Worm (Caenorhabditis elegans) whole organism, L1 larva: ENCODE results near the gene F11E6.6.
A peak's percentile ranks its signal among the peaks of the same experiment; 100 is the strongest.

ENCODE experiments used
- F16B12.6 ChIP-seq: fragments of 150-350 bp; optimal IDR thresholded peaks from 2 replicates; lab custom pipeline; 2014; ENCODE audit warnings: missing biosample characterization, missing genetic modification characterization
- ces-1 ChIP-seq: fragments of 150-350 bp; optimal IDR thresholded peaks from 2 replicates; lab custom pipeline; 2014; ENCODE audit warnings: missing biosample characterization, missing genetic modification reagents, missing genetic modification characterization
- elt-3 ChIP-seq, 6 experiments: fragments of 150-350 bp in 1 of 6; sonication (generic microtip); optimal IDR thresholded peaks; 2 replicates each; lab custom pipeline; 2017 to 2018; ENCODE audit warnings: missing biosample characterization in 6 of 6, missing genetic modification characterization in 6 of 6, inconsistent platforms in 1 of 6
- fkh-10 ChIP-seq: sonication (generic microtip); optimal IDR thresholded peaks from 2 replicates; lab custom pipeline; 2017; ENCODE audit warnings: missing biosample characterization, missing genetic modification reagents, missing genetic modification characterization
- lin-35 ChIP-seq, 2 experiments: fragments of 150-350 bp; optimal IDR thresholded peaks; 2 replicates each; lab custom pipeline; 2014; ENCODE audit warnings: missing biosample characterization in 2 of 2, missing genetic modification characterization in 2 of 2, missing genetic modification reagents in 2 of 2
- mdl-1 ChIP-seq, 2 experiments: fragments of 150-350 bp; optimal IDR thresholded peaks; 2 replicates each; lab custom pipeline; 2014 to 2017; ENCODE audit warnings: missing biosample characterization in 2 of 2, missing genetic modification characterization in 2 of 2, inconsistent platforms in 1 of 2
- nhr-77 ChIP-seq: fragments of 150-350 bp; optimal IDR thresholded peaks from 2 replicates; lab custom pipeline; 2014; ENCODE audit warnings: missing biosample characterization, missing genetic modification characterization
- nhr-85 ChIP-seq: sonication (generic microtip); peaks from one replicate; lab custom pipeline; 2016; ENCODE audit warnings: missing genetic modification characterization, inconsistent platforms, missing compliant biosample characterization
- pqm-1 ChIP-seq: sonication (generic microtip); optimal IDR thresholded peaks from 3 replicates; lab custom pipeline; 2017; ENCODE audit warnings: missing biosample characterization, missing genetic modification characterization
- sox-4 ChIP-seq: sonication (generic microtip); optimal IDR thresholded peaks from 2 replicates; lab custom pipeline; 2016; ENCODE audit warnings: missing genetic modification characterization, missing compliant biosample characterization
- unc-62 ChIP-seq: fragments of 150-350 bp; optimal IDR thresholded peaks from 2 replicates; lab custom pipeline; 2014; ENCODE audit warnings: missing biosample characterization, missing genetic modification reagents, missing genetic modification characterization
- zag-1 ChIP-seq: fragments of 150-350 bp; optimal IDR thresholded peaks from 2 replicates; lab custom pipeline; 2014; ENCODE audit warnings: missing biosample characterization, missing genetic modification characterization

ce11 chrIV:17467325-17467724 is 1.5 kb upstream of the F11E6.6 start, which contains the start of gene elo-2:
- TF ChIP-seq mdl-1 (tag; optimal IDR thresholded peaks at IDR 0.05; lab: Kevin White, UChicago) (no peak), nhr-85 (tag; lab: Kevin White, UChicago) (no peak), zag-1 (tag; lab: Kevin White, UChicago) (no peak), sox-4 (tag; lab: Kevin White, UChicago) (no peak), lin-35 (GFP tag; optimal IDR thresholded peaks at IDR 0.05; lab: Kevin White, UChicago) (peak in 1 of 2 experiments; percentile 18), elt-3 (tag; optimal IDR thresholded peaks at IDR 0.05; lab: Kevin White, UChicago) (no peak), nhr-77 (no peak), pqm-1 (tag; lab: Kevin White, UChicago) (no peak), ces-1 (no peak), fkh-10 (GFP tag; lab: Kevin White, UChicago) (no peak), unc-62 (GFP tag; lab: Kevin White, UChicago) (no peak), F16B12.6 (tag; lab: Kevin White, UChicago) (no peak)
